Fruit fly (Drosophila melanogaster) whole organism, prepupa: ENCODE data around the gene CG3285.
A peak's percentile ranks its signal among the peaks of the same experiment; 100 is the strongest.

Source experiments
- CG31627 ChIP-seq: fragments of 200-800 bp; sonication (Bioruptor generic); optimal IDR thresholded peaks from 3 replicates; lab custom pipeline; 2016; ENCODE audit warnings: missing biosample characterization, missing genetic modification characterization
- CG32006 ChIP-seq: fragments of 200-800 bp; sonication (Bioruptor generic); optimal IDR thresholded peaks from 3 replicates; lab custom pipeline; 2017; ENCODE audit warnings: missing biosample characterization, mild to moderate bottlenecking, missing genetic modification characterization
- CG3919 ChIP-seq: fragments of 200-800 bp; sonication (Bioruptor generic); optimal IDR thresholded peaks from 3 replicates; lab custom pipeline; 2016; ENCODE audit warnings: missing biosample characterization, missing genetic modification characterization
- CG4318 ChIP-seq: fragments of 200-800 bp; sonication (Bioruptor generic); optimal IDR thresholded peaks from 3 replicates; lab custom pipeline; 2017; ENCODE audit warnings: missing biosample characterization, mild to moderate bottlenecking, missing genetic modification characterization
- CG6792 ChIP-seq: fragments of 200-800 bp; sonication (Bioruptor generic); optimal IDR thresholded peaks from 3 replicates; lab custom pipeline; 2016; ENCODE audit warnings: missing biosample characterization, missing genetic modification characterization
- Eip78C ChIP-seq: fragments of 200-800 bp; sonication (Bioruptor generic); peaks from one replicate; lab custom pipeline; 2016; ENCODE audit warnings: missing biosample characterization, missing genetic modification characterization
- Eip93F ChIP-seq: fragments of 200-800 bp; sonication (Bioruptor generic); optimal IDR thresholded peaks from 2 replicates; lab custom pipeline; 2016; ENCODE audit warnings: missing biosample characterization, mild to moderate bottlenecking, missing genetic modification characterization
- Hr39 ChIP-seq: fragments of 200-800 bp; sonication (Bioruptor generic); optimal IDR thresholded peaks from 2 replicates; lab custom pipeline; 2016; ENCODE audit warnings: missing biosample characterization, missing genetic modification characterization
- Lpt ChIP-seq: fragments of 200-800 bp; sonication (Bioruptor generic); optimal IDR thresholded peaks from 3 replicates; lab custom pipeline; 2016; ENCODE audit warnings: missing biosample characterization, missing genetic modification characterization
- Smox ChIP-seq: fragments of 200-800 bp; sonication (Bioruptor generic); optimal IDR thresholded peaks from 3 replicates; lab custom pipeline; 2016; ENCODE audit warnings: missing biosample characterization, missing genetic modification characterization
- Sox14 ChIP-seq: fragments of 200-800 bp; sonication (Bioruptor generic); optimal IDR thresholded peaks from 3 replicates; lab custom pipeline; 2016; ENCODE audit warnings: missing biosample characterization, missing genetic modification characterization
- cyc ChIP-seq: fragments of 200-800 bp; sonication (Bioruptor generic); optimal IDR thresholded peaks from 3 replicates; lab custom pipeline; 2016; ENCODE audit warnings: missing biosample characterization, missing genetic modification characterization
- dac ChIP-seq: fragments of 200-800 bp; sonication (Bioruptor generic); optimal IDR thresholded peaks from 2 replicates; lab custom pipeline; 2017; ENCODE audit warnings: missing biosample characterization, mild to moderate bottlenecking, missing genetic modification characterization
- dsx ChIP-seq: fragments of 200-800 bp; optimal IDR thresholded peaks from 3 replicates; lab custom pipeline; 2019; ENCODE audit warnings: missing biosample characterization, mild to moderate bottlenecking, missing genetic modification characterization, moderate library complexity; ENCODE audit not compliant: poor library complexity, severe bottlenecking
- eg ChIP-seq: fragments of 200-800 bp; sonication (Bioruptor generic); IDR thresholded peaks from 3 replicates; pipeline ENCODE4 v1.3.6; 2022; ENCODE audit warnings: missing biosample characterization, missing genetic modification characterization
- fd59A ChIP-seq: fragments of 200-800 bp; sonication (Bioruptor generic); optimal IDR thresholded peaks from 2 replicates; lab custom pipeline; 2017; ENCODE audit warnings: missing biosample characterization, mild to moderate bottlenecking, missing genetic modification characterization, missing genetic modification reagents
- fd85E ChIP-seq: fragments of 200-800 bp; sonication (Bioruptor generic); optimal IDR thresholded peaks from 3 replicates; lab custom pipeline; 2016; ENCODE audit warnings: missing biosample characterization, missing genetic modification characterization
- fkh ChIP-seq: fragments of 200-800 bp; sonication (Bioruptor generic); optimal IDR thresholded peaks from 3 replicates; lab custom pipeline; 2017; ENCODE audit warnings: missing biosample characterization, mild to moderate bottlenecking, missing genetic modification characterization, moderate library complexity
- topi ChIP-seq: fragments of 200-800 bp; sonication (Bioruptor generic); optimal IDR thresholded peaks from 3 replicates; lab custom pipeline; 2016; ENCODE audit warnings: missing biosample characterization, missing genetic modification characterization

CG3285 gene

DNA sequence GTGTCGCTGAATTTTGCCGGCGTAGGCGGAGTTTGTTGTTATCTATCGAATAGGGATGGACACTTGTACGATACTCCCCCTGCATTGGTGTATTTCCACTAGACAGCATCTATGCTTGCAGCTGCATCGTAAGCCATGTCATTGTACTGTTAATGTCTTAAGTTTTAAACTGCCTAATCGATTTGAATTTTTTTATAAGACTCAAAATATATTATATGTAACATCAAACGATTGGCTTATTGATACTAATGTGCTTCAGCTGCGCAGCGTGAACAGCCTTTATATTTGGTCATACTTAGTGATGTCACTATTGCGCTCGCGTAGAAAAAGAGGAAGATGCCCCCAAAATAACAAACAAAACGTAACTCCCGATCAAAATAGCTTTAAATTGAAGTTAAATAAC lies 46.0 kb downstream of the CG3285 start, which contains the start of the genes CG9662 and Ptpa (continued):
- peak; percentile 73 for TF ChIP-seq topi
- peak; percentile 53 for TF ChIP-seq Lpt
- TF ChIP-seq fd59A (GFP tag; lab: Kevin White, UChicago) = peak; percentile 25
- peak; percentile 78 for TF ChIP-seq Sox14 (GFP tag; lab: Kevin White, UChicago)
- peak; percentile 72 for TF ChIP-seq CG4318 (GFP tag; lab: Kevin White, UChicago)
- peak; percentile 74 for TF ChIP-seq CG3919 (GFP tag; lab: Kevin White, UChicago)
- peak; percentile 88 for TF ChIP-seq CG31627 (GFP tag; lab: Kevin White, UChicago)
- peak; percentile 90 for TF ChIP-seq Hr39 (GFP tag; lab: Kevin White, UChicago)
- TF ChIP-seq CG6792 = peak; percentile 58
- TF ChIP-seq fd85E (GFP tag; lab: Kevin White, UChicago) = no peak
- no peak for TF ChIP-seq Eip93F (GFP tag; lab: Kevin White, UChicago)
- TF ChIP-seq dac (GFP tag; lab: Kevin White, UChicago) = peak; percentile 60
- TF ChIP-seq Smox (GFP tag; lab: Kevin White, UChicago) = peak; percentile 72
- peak; percentile 72 for TF ChIP-seq fkh (GFP tag; lab: Kevin White, UChicago)
- TF ChIP-seq dsx (GFP tag; lab: Kevin White, UChicago) = peak; percentile 50
- TF ChIP-seq eg (GFP tag; lab: Robert Waterston, UW) = peak; percentile 61; the same call in 1 of the 3 replicates
- TF ChIP-seq cyc (GFP tag; lab: Kevin White, UChicago) = peak; percentile 89
- TF ChIP-seq CG32006 (GFP tag; lab: Kevin White, UChicago) = peak; percentile 77
- TF ChIP-seq Eip78C = peak; percentile 82
- TF ChIP-seq, all 60 proteins: peak for 49
